Worm (Caenorhabditis elegans): ENCODE data around the gene ZK596.2.

DNA sequence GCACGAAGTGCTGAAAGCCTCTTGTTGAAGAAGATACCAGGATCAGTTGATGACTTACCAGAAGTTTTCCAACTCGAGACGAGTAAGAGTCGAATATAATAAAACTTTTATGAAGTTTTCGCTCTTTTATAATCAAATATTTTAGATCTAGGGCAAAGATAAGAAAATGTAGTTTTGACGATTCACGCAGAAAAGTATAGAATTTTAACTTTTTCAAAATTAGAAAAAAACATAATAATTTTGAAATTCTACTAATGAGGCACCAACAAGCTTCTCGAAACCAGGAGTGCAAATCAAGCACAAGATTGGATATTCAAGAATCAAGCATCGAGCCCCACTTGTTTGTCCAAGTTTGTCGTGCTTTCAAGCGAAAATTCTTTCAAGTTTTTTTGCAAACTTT, 39.7 kb upstream of the ZK596.2 start, which contains the start of gene Y69E1A.1:
- TF ChIP-seq somi-1 (GFP tag; optimal IDR thresholded peaks at IDR 0.05) (no peak), unc-130 (GFP tag; optimal IDR thresholded peaks at IDR 0.05) (no peak)

All from whole organism, young adult.